Fruit fly (Drosophila melanogaster): ENCODE measurements around the gene Rlb1.

dm6 chr3R:9504355-9504754 lies 8.8 kb upstream of the Rlb1 start, which contains the start of gene CG8149:
- no peak for TF ChIP-seq CG8478 (optimal IDR thresholded peaks at IDR 0.05)
- TF ChIP-seq Dll (optimal IDR thresholded peaks at IDR 0.05), result no peak
- TF ChIP-seq pan (optimal IDR thresholded peaks at IDR 0.05), result no peak
- TF ChIP-seq psq (optimal IDR thresholded peaks at IDR 0.05), result no peak
- no peak for TF ChIP-seq EcR (GFP tag; optimal IDR thresholded peaks at IDR 0.05)
- TF ChIP-seq usp (GFP tag; optimal IDR thresholded peaks at IDR 0.05), result no peak

All from whole organism.